Worm (Caenorhabditis elegans) whole organism, L3 larva: ENCODE results near the gene fbxc-29.
A peak's percentile ranks its signal among the peaks of the same experiment; 100 is the strongest.

Experiments used
- aly-2 ChIP-seq: fragments of 150-350 bp; optimal IDR thresholded peaks from 2 replicates; lab custom pipeline; 2014; ENCODE audit warnings: missing biosample characterization, missing genetic modification characterization
- ama-1 ChIP-seq: fragments of 150-350 bp; optimal IDR thresholded peaks from 2 replicates; lab custom pipeline; 2018
- ceh-16 ChIP-seq: sonication (generic microtip); optimal IDR thresholded peaks from 2 replicates; lab custom pipeline; 2017; ENCODE audit warnings: missing biosample characterization, missing genetic modification characterization
- ceh-82 ChIP-seq: fragments of 150-350 bp; optimal IDR thresholded peaks from 2 replicates; lab custom pipeline; 2014; ENCODE audit warnings: missing biosample characterization, missing genetic modification characterization
- daf-12 ChIP-seq: fragments of 150-350 bp; optimal IDR thresholded peaks from 2 replicates; lab custom pipeline; 2014; ENCODE audit warnings: missing biosample characterization, missing genetic modification reagents, missing genetic modification characterization
- egl-27 ChIP-seq: sonication (generic microtip); optimal IDR thresholded peaks from 4 replicates; lab custom pipeline; 2017; ENCODE audit warnings: missing biosample characterization, missing genetic modification reagents, missing genetic modification characterization
- egl-5 ChIP-seq: fragments of 150-350 bp; optimal IDR thresholded peaks from 2 replicates; lab custom pipeline; 2017; ENCODE audit warnings: missing biosample characterization, missing genetic modification reagents, missing genetic modification characterization, inconsistent platforms
- elt-1 ChIP-seq: fragments of 150-350 bp; optimal IDR thresholded peaks from 2 replicates; lab custom pipeline; 2014; ENCODE audit warnings: missing biosample characterization, missing genetic modification characterization
- elt-2 ChIP-seq: sonication (generic microtip); optimal IDR thresholded peaks from 2 replicates; lab custom pipeline; 2016; ENCODE audit warnings: missing genetic modification reagents, mild to moderate bottlenecking, missing genetic modification characterization, missing compliant biosample characterization
- elt-3 ChIP-seq, 3 experiments: fragments of 150-350 bp in 1 of 3; sonication (generic microtip) in 2 of 3; optimal IDR thresholded peaks; 2 replicates in 2 of 3; 4 replicates in 1 of 3; lab custom pipeline; 2014 to 2017; ENCODE audit warnings: missing biosample characterization in 3 of 3, missing genetic modification characterization in 3 of 3
- eor-1 ChIP-seq, 2 experiments: fragments of 150-350 bp; optimal IDR thresholded peaks; 2 replicates each; lab custom pipeline; 2014 to 2018; ENCODE audit warnings: missing biosample characterization in 2 of 2, missing genetic modification characterization in 2 of 2
- fkh-2 ChIP-seq: fragments of 150-350 bp; optimal IDR thresholded peaks from 2 replicates; lab custom pipeline; 2014; ENCODE audit warnings: missing biosample characterization, missing genetic modification reagents, missing genetic modification characterization
- fos-1 ChIP-seq: fragments of 150-350 bp; optimal IDR thresholded peaks from 2 replicates; lab custom pipeline; 2014; ENCODE audit warnings: missing biosample characterization, missing genetic modification characterization
- hmg-11 ChIP-seq: sonication (generic microtip); optimal IDR thresholded peaks from 2 replicates; lab custom pipeline; 2016; ENCODE audit warnings: missing genetic modification characterization, missing compliant biosample characterization
- jun-1 ChIP-seq: fragments of 150-350 bp; optimal IDR thresholded peaks from 2 replicates; lab custom pipeline; 2014; ENCODE audit warnings: missing biosample characterization, missing genetic modification reagents, missing genetic modification characterization
- lin-15B ChIP-seq: fragments of 150-350 bp; optimal IDR thresholded peaks from 2 replicates; lab custom pipeline; 2014; ENCODE audit warnings: missing biosample characterization, missing genetic modification characterization
- lsy-12 ChIP-seq: sonication (generic microtip); optimal IDR thresholded peaks from 2 replicates; lab custom pipeline; 2016; ENCODE audit warnings: mild to moderate bottlenecking, missing genetic modification characterization, missing compliant biosample characterization
- mdl-1 ChIP-seq: fragments of 150-350 bp; optimal IDR thresholded peaks from 2 replicates; lab custom pipeline; 2014; ENCODE audit warnings: missing biosample characterization, missing genetic modification characterization
- mml-1 ChIP-seq: fragments of 150-350 bp; sonication (generic microtip); optimal IDR thresholded peaks from 3 replicates; lab custom pipeline; 2014; ENCODE audit warnings: missing biosample characterization, missing genetic modification characterization
- nfya-1 ChIP-seq: sonication (generic microtip); optimal IDR thresholded peaks from 2 replicates; lab custom pipeline; 2017; ENCODE audit warnings: missing genetic modification characterization, mild to moderate bottlenecking, missing compliant biosample characterization, antibody characterized with exemption, moderate library complexity; ENCODE audit not compliant: insufficient read depth
- nhr-11 ChIP-seq: fragments of 150-350 bp; optimal IDR thresholded peaks from 2 replicates; lab custom pipeline; 2014; ENCODE audit warnings: missing biosample characterization, missing genetic modification characterization
- nhr-23 ChIP-seq: fragments of 150-350 bp; optimal IDR thresholded peaks from 2 replicates; lab custom pipeline; 2014; ENCODE audit warnings: missing biosample characterization, missing genetic modification reagents, missing genetic modification characterization
- nhr-237 ChIP-seq: fragments of 150-350 bp; optimal IDR thresholded peaks from 2 replicates; lab custom pipeline; 2014; ENCODE audit warnings: missing biosample characterization, missing genetic modification characterization
- nhr-25 ChIP-seq: sonication (generic microtip); optimal IDR thresholded peaks from 2 replicates; lab custom pipeline; 2017; ENCODE audit warnings: missing biosample characterization, missing genetic modification characterization
- nhr-28 ChIP-seq: fragments of 150-350 bp; optimal IDR thresholded peaks from 2 replicates; lab custom pipeline; 2014; ENCODE audit warnings: missing biosample characterization, missing genetic modification characterization
- nhr-43 ChIP-seq: sonication (generic microtip); optimal IDR thresholded peaks from 2 replicates; lab custom pipeline; 2016; ENCODE audit warnings: mild to moderate bottlenecking, missing genetic modification characterization, missing compliant biosample characterization; ENCODE audit not compliant: poor library complexity, severe bottlenecking
- nhr-67 ChIP-seq: fragments of 150-350 bp; optimal IDR thresholded peaks from 2 replicates; lab custom pipeline; 2014; ENCODE audit warnings: missing biosample characterization, missing genetic modification characterization
- nhr-77 ChIP-seq: fragments of 150-350 bp; optimal IDR thresholded peaks from 2 replicates; lab custom pipeline; 2014; ENCODE audit warnings: missing biosample characterization, missing genetic modification characterization
- pha-4 ChIP-seq: fragments of 150-350 bp; optimal IDR thresholded peaks from 2 replicates; lab custom pipeline; 2014; ENCODE audit warnings: missing biosample characterization, missing genetic modification reagents, missing genetic modification characterization
- pqm-1 ChIP-seq: fragments of 150-350 bp; optimal IDR thresholded peaks from 2 replicates; lab custom pipeline; 2017; ENCODE audit warnings: missing biosample characterization, missing genetic modification characterization, inconsistent platforms
- sea-2 ChIP-seq: fragments of 150-350 bp; sonication (generic microtip); optimal IDR thresholded peaks from 4 replicates; lab custom pipeline; 2014; ENCODE audit warnings: missing biosample characterization, missing genetic modification reagents, missing genetic modification characterization
- skn-1 ChIP-seq: fragments of 150-350 bp; optimal IDR thresholded peaks from 2 replicates; lab custom pipeline; 2014; ENCODE audit warnings: missing biosample characterization, missing genetic modification characterization
- snpc-4 ChIP-seq: fragments of 150-350 bp; optimal IDR thresholded peaks from 2 replicates; lab custom pipeline; 2014; ENCODE audit warnings: missing biosample characterization, missing genetic modification characterization
- tbx-2 ChIP-seq: sonication (generic microtip); optimal IDR thresholded peaks from 2 replicates; lab custom pipeline; 2016; ENCODE audit warnings: mild to moderate bottlenecking, missing genetic modification characterization, missing compliant biosample characterization
- ztf-4 ChIP-seq: fragments of 150-350 bp; optimal IDR thresholded peaks from 2 replicates; lab custom pipeline; 2014; ENCODE audit warnings: missing biosample characterization, missing genetic modification characterization

The fbxc-29 gene

DNA sequence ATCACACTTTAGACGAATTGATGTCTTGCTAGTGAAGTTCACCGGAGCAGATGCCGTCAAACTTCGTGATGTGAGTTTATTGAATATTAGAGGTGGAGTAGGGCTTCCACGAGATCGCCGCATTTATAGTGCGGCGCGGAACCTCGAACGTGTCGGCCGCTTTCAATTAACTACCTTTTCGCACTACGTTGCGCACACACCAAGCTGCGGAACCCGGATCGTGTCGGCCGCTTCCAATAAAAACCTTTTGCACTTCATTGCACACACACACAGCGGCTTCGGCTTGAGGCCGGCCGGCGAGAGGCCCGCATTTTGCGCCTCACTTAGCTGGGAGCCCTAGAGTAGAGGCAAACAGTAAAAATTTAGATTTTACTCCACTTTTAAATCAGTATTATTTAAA is 10.5 kb upstream of the fbxc-29 start:
- no peak for TF ChIP-seq fkh-2
- no peak for TF ChIP-seq aly-2 (tag; lab: Kevin White, UChicago)
- TF ChIP-seq snpc-4: peak; percentile 13

ce11 chrII:909554-909953 is 6.3 kb upstream of the fbxc-29 start, which contains the start of the genes fbxc-24 and fbxc-27:
fbxc-24 (minus strand) TSS chrII:909654.
fbxc-27 (plus strand) TSS chrII:909769.
- TF ChIP-seq lin-15B (tag; lab: Kevin White, UChicago) (no peak), nhr-28 (tag; lab: Kevin White, UChicago) (no peak), fos-1 (tag; lab: Kevin White, UChicago) (no peak), nhr-43 (no peak), nhr-77 (no peak)

DNA sequence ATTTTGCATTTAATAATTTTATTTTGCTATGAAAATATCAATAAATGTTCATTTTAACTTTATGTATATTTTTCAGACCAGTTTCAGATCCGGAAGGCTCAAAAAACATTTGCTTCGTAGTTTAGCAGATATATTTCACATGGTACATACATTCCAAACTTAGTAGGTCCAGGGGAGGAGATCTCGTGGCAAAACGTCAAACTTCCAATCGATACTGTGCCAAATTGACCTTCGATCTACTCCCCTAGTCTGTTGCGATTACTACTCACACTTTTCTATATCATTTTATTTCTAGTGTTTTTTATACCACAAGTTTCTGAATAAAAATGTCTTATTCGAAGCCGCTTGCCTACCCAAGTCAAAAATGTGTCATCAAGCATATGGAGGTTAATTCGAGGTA is 4.2 kb upstream of the fbxc-29 start, which contains the start of gene fbxc-31:
Gene fbxc-31 (plus strand): TSS at position 301 of the 400 bp plus-strand sequence.
- no peak for TF ChIP-seq pha-4
- no peak for TF ChIP-seq nfya-1
- TF ChIP-seq fos-1 (tag; lab: Kevin White, UChicago): no peak
- no peak for TF ChIP-seq nhr-23 (tag; lab: Kevin White, UChicago)
- TF ChIP-seq snpc-4: no peak
- TF ChIP-seq hmg-11: no peak
- TF ChIP-seq daf-12 (tag; lab: Kevin White, UChicago): no peak
- no peak for TF ChIP-seq egl-5
- TF ChIP-seq pqm-1: no peak
- no peak for TF ChIP-seq ztf-4
- TF ChIP-seq elt-3 (tag; optimal IDR thresholded peaks at IDR 0.05; lab: Kevin White, UChicago): no peak
- no peak for TF ChIP-seq jun-1 (tag; lab: Kevin White, UChicago)
- no peak for TF ChIP-seq ceh-16
- no peak for TF ChIP-seq mml-1
- no peak for TF ChIP-seq nhr-25

ce11 chrII:913222-913722 is 2.6 kb upstream of the fbxc-29 start, which contains the start of gene fbxc-33:
fbxc-33 (plus strand) TSS chrII:913672.
- TF ChIP-seq elt-2: peak; percentile 41
- TF ChIP-seq tbx-2 (tag; lab: Kevin White, UChicago): no peak
- TF ChIP-seq nhr-43: no peak
- TF ChIP-seq lin-15B (tag; lab: Kevin White, UChicago): peak; percentile 65
- TF ChIP-seq nhr-77: no peak
- peak; percentile 36 for TF ChIP-seq snpc-4

DNA sequence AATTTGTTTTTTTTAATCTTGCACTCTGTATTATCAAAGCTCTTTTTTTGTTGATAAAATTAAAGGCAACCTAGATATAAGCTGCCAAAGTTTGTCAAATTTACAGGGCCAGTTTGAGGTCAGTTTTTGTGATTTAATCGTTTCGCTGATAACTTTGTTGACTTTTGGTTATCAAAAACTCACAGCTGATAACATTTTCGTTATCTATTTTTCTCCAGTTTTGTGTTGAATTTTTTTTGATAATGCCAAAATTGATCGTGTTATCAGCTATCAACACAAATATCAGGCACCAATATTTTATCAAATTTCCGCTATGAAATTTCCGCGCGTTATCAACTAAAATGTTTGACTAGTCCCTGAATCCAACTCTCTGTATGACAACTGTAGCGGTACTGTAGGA is 674 bp upstream of the fbxc-29 start:
- no peak for TF ChIP-seq eor-1 (tag; optimal IDR thresholded peaks at IDR 0.05; lab: Kevin White, UChicago)
- TF ChIP-seq pqm-1: peak; percentile 99
- TF ChIP-seq egl-27: peak; percentile 73
- TF ChIP-seq ceh-16: no peak
- peak; percentile 49 for TF ChIP-seq fos-1 (tag; lab: Kevin White, UChicago)
- TF ChIP-seq pha-4: peak; percentile 95
- peak; percentile 100 for TF ChIP-seq elt-2
- TF ChIP-seq jun-1 (tag; lab: Kevin White, UChicago): peak; percentile 98

DNA sequence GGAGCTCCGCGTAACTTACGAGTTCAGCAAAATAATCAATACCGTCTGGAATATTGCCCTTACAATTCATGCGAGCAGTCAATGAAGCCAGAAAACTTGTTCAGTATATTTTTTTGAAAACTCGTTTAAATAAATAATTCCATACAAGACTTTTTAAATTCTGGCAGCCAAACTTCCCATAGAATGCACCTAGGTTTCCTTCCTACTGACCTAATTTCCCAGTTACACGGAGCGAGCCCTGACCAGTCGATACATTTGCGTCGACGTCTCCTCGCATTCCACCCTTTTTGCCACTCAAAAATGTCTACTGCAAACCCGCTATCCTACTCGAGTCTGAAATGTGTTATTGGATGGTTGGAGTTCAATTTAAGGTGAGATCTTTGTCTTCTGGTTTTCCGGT is 1.4 kb downstream of the fbxc-29 start, which contains the start of gene fbxc-30:
Gene fbxc-30 (plus strand): TSS at position 301 of the 400 bp plus-strand sequence.
- TF ChIP-seq pha-4 (no peak), lin-15B (tag; lab: Kevin White, UChicago) (no peak), sea-2 (GFP tag; lab: Kevin White, UChicago) (no peak), snpc-4 (no peak), elt-2 (no peak), ceh-82 (tag; lab: Kevin White, UChicago) (no peak), nhr-237 (tag; lab: Kevin White, UChicago) (no peak), nhr-67 (no peak), lsy-12 (tag; lab: Kevin White, UChicago) (no peak), nhr-11 (tag; lab: Kevin White, UChicago) (no peak), skn-1 (tag; lab: Kevin White, UChicago) (no peak), elt-1 (tag; lab: Kevin White, UChicago) (no peak), hmg-11 (no peak), nfya-1 (no peak), ama-1 (no peak), egl-5 (no peak), fkh-2 (no peak), elt-3 (tag; optimal IDR thresholded peaks at IDR 0.05; lab: Kevin White, UChicago) (no peak), mdl-1 (tag; lab: Kevin White, UChicago) (no peak)
